Worm (Caenorhabditis elegans): ENCODE data around the gene T23F2.4.

Gene T23F2.4

DNA sequence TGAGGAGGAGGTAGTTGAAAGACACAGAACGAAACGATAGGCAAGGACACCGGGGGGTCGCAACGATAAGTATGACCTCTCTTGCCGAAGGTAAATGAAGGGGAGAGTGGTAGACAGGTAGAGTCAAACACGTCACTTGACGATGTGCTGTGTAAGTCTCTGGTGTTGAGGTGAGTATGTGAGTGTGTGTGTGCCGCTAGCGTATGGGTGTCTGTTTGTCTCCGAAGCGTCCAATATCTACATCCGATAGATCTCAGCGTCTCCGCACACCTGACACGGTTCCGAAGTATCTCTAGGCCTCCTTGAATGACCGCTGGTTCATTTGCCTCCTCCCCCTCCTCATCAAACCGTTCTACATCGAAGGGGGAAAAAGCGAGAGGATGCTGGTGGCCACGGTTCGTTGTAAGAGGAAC, 39.7 kb downstream of the T23F2.4 start (continued):
- TF ChIP-seq ceh-8 (GFP tag; optimal IDR thresholded peaks at IDR 0.05) (no peak), zag-1 (tag; optimal IDR thresholded peaks at IDR 0.05) (no peak), pax-3 (tag; optimal IDR thresholded peaks at IDR 0.05) (no peak), lin-14 (GFP tag; optimal IDR thresholded peaks at IDR 0.05) (peak; percentile 95), F16B12.6 (tag; optimal IDR thresholded peaks at IDR 0.05) (no peak), ces-1 (GFP tag; optimal IDR thresholded peaks at IDR 0.05) (no peak), ztf-11 (tag; optimal IDR thresholded peaks at IDR 0.05) (no peak), nhr-11 (tag; optimal IDR thresholded peaks at IDR 0.05) (no peak), mab-9 (GFP tag; IDR thresholded peaks at IDR 0.05) (0 out of 2 replicates have a peak, but pooled peaks have one; percentile 11), C34B4.2 (tag; optimal IDR thresholded peaks at IDR 0.05) (no peak), unc-130 (tag; optimal IDR thresholded peaks at IDR 0.05) (peak; percentile 82), mef-2 (tag; optimal IDR thresholded peaks at IDR 0.05) (no peak), nhr-77 (tag; optimal IDR thresholded peaks at IDR 0.05) (peak; percentile 85), blmp-1 (tag; optimal IDR thresholded peaks at IDR 0.05) (peak; percentile 79), unc-30 (tag; optimal IDR thresholded peaks at IDR 0.05) (no peak), nhr-237 (tag; optimal IDR thresholded peaks at IDR 0.05) (no peak), pag-3 (tag; optimal IDR thresholded peaks at IDR 0.05; ENCODE audit: borderline replicate concordance, insufficient read depth) (no peak), ama-1 (optimal IDR thresholded peaks at IDR 0.05) (no peak), nhr-84 (tag; optimal IDR thresholded peaks at IDR 0.05) (no peak), alr-1 (tag; optimal IDR thresholded peaks at IDR 0.05; ENCODE audit: borderline replicate concordance) (no peak), ztf-4 (tag; optimal IDR thresholded peaks at IDR 0.05) (peak; percentile 48), snpc-4 (tag; optimal IDR thresholded peaks at IDR 0.05) (no peak), ceh-63 (GFP tag; optimal IDR thresholded peaks at IDR 0.05) (no peak), Y116A8C.19 (tag; optimal IDR thresholded peaks at IDR 0.05; ENCODE audit: borderline replicate concordance) (no peak), xbp-1 (tag; optimal IDR thresholded peaks at IDR 0.05) (peak; percentile 56), aly-2 (tag; optimal IDR thresholded peaks at IDR 0.05) (no peak), lin-15B (tag; optimal IDR thresholded peaks at IDR 0.05) (no peak), efl-1 (optimal IDR thresholded peaks at IDR 0.05) (peak; percentile 8 to 34), efl-1 (GFP tag; optimal IDR thresholded peaks at IDR 0.05 in 1 of 2) (no peak), hpl-2 (GFP tag; optimal IDR thresholded peaks at IDR 0.05) (no peak), tlp-1 (tag; optimal IDR thresholded peaks at IDR 0.05) (no peak), nhr-76 (tag; optimal IDR thresholded peaks at IDR 0.05) (peak; percentile 62)

- TF ChIP-seq irx-1 (tag; optimal IDR thresholded peaks at IDR 0.05) (no peak), hlh-4 (tag; optimal IDR thresholded peaks at IDR 0.05) (no peak), hpl-2 (GFP tag; optimal IDR thresholded peaks at IDR 0.05) (no peak), blmp-1 (tag; optimal IDR thresholded peaks at IDR 0.05) (peak; percentile 49), ceh-90 (tag; optimal IDR thresholded peaks at IDR 0.05) (no peak), nhr-85 (tag) (peak; percentile 82), unc-98 (GFP tag; IDR thresholded peaks at IDR 0.05) (no peak), rnt-1 (tag; optimal IDR thresholded peaks at IDR 0.05) (peak; percentile 15), efl-1 (optimal IDR thresholded peaks at IDR 0.05) (no peak), efl-1 (GFP tag; optimal IDR thresholded peaks at IDR 0.05 in 1 of 2) (no peak), lin-39 (tag; optimal IDR thresholded peaks at IDR 0.05) (no peak), skn-1 (tag; optimal IDR thresholded peaks at IDR 0.05) (no peak), dsc-1 (tag; optimal IDR thresholded peaks at IDR 0.05) (no peak), C34B4.2 (tag; optimal IDR thresholded peaks at IDR 0.05) (no peak), nhr-76 (tag; optimal IDR thresholded peaks at IDR 0.05) (no peak), snu-23 (GFP tag; optimal IDR thresholded peaks at IDR 0.05) (no peak), elt-3 (tag; optimal IDR thresholded peaks at IDR 0.05) (no peak), elt-2 (tag; optimal IDR thresholded peaks at IDR 0.05) (no peak), lin-14 (GFP tag; optimal IDR thresholded peaks at IDR 0.05) (peak; percentile 41), sup-37 (GFP tag; optimal IDR thresholded peaks at IDR 0.05) (no peak), tbx-2 (tag; optimal IDR thresholded peaks at IDR 0.05) (no peak), lin-13 (GFP tag; optimal IDR thresholded peaks at IDR 0.05) (no peak), lsy-2 (tag; optimal IDR thresholded peaks at IDR 0.05) (no peak), efl-3 (GFP tag; optimal IDR thresholded peaks at IDR 0.05) (no peak), grh-1 (GFP tag; IDR thresholded peaks at IDR 0.05) (no peak), nhr-71 (tag; optimal IDR thresholded peaks at IDR 0.05) (no peak), pqm-1 (tag; optimal IDR thresholded peaks at IDR 0.05) (no peak), mdl-1 (tag; optimal IDR thresholded peaks at IDR 0.05) (no peak)
These were observed 44.7 kb downstream of the T23F2.4 start for ce11 chrX:5470111-5470745.

Data from whole organism, L1 larva.